Worm (Caenorhabditis elegans): Measurements from ENCODE around the gene T05H4.4.

The T05H4.4 gene

ce11 chrV:6413057-6413456 is 25.6 kb upstream of the T05H4.4 start (continued):
- TF ChIP-seq tlf-1 (GFP tag; optimal IDR thresholded peaks at IDR 0.05) (no peak), nhr-120 (GFP tag; IDR thresholded peaks at IDR 0.05) (no peak), B0336.3 (GFP tag; IDR thresholded peaks at IDR 0.05) (no peak), zim-3 (tag; optimal IDR thresholded peaks at IDR 0.05) (no peak), lin-54 (GFP tag; optimal IDR thresholded peaks at IDR 0.05) (no peak), F23B12.7 (tag; optimal IDR thresholded peaks at IDR 0.05; ENCODE audit: insufficient read depth) (no peak), nhr-80 (tag; optimal IDR thresholded peaks at IDR 0.05) (peak; percentile 96), ets-4 (GFP tag; optimal IDR thresholded peaks at IDR 0.05) (peak; percentile 94), akir-1 (GFP tag; optimal IDR thresholded peaks at IDR 0.05) (no peak), nfya-1 (tag; optimal IDR thresholded peaks at IDR 0.05; ENCODE audit: borderline replicate concordance, insufficient read depth) (no peak), dox-1 (GFP tag; IDR thresholded peaks at IDR 0.05) (peak; percentile 51; the same call in 1 of the 2 replicates), let-607 (tag; optimal IDR thresholded peaks at IDR 0.05) (peak; percentile 78 to 82), pbrm-1 (GFP tag; IDR thresholded peaks at IDR 0.05) (no peak), T26A5.8 (tag; optimal IDR thresholded peaks at IDR 0.05) (no peak), sea-2 (GFP tag; IDR thresholded peaks at IDR 0.05) (no peak), rcor-1 (GFP tag; IDR thresholded peaks at IDR 0.05) (no peak), snpc-1.3 (tag; optimal IDR thresholded peaks at IDR 0.05; ENCODE audit: insufficient read depth) (no peak)

ce11 chrV:6414469-6414868 is 24.2 kb upstream of the T05H4.4 start:
- TF ChIP-seq nhr-120 (GFP tag; IDR thresholded peaks at IDR 0.05) (no peak), nhr-80 (tag; optimal IDR thresholded peaks at IDR 0.05) (peak; percentile 53)

ce11 chrV:6414985-6415384 is 23.7 kb upstream of the T05H4.4 start, which contains the start of gene cht-6:
Gene cht-6, plus strand, starts transcription at chrV:6414993.
- no peak for TF ChIP-seq ZK185.1 (tag; optimal IDR thresholded peaks at IDR 0.05; ENCODE audit: poor library complexity, severe bottlenecking)
- no peak for TF ChIP-seq Y53G8AR.9 (GFP tag; conservative IDR thresholded peaks at IDR 0.05)
- TF ChIP-seq bed-1 (GFP tag; IDR thresholded peaks at IDR 0.05): no peak
- no peak for TF ChIP-seq let-526 (GFP tag; IDR thresholded peaks at IDR 0.05)
- no peak for TF ChIP-seq aptf-2 (GFP tag; conservative IDR thresholded peaks at IDR 0.05)

ce11 chrV:6424055-6424454 is 14.6 kb upstream of the T05H4.4 start, which contains the start of gene urb-1:
Gene urb-1, minus strand, starts transcription at chrV:6424155.
- TF ChIP-seq Y95B8A.8 (GFP tag; IDR thresholded peaks at IDR 0.05) (no peak), bed-2 (GFP tag; IDR thresholded peaks at IDR 0.05) (no peak), ama-1 (optimal IDR thresholded peaks at IDR 0.05) (no peak), ama-1 (GFP tag; optimal IDR thresholded peaks at IDR 0.05) (peak in 1 of 2 experiments; percentile 19), ceh-27 (GFP tag; optimal IDR thresholded peaks at IDR 0.05) (no peak)

ce11 chrV:6425927-6426326 is 12.8 kb upstream of the T05H4.4 start, which contains the start of gene T05H4.11:
Gene T05H4.11, minus strand, starts transcription at chrV:6426261.
- no peak for TF ChIP-seq madf-6 (GFP tag; IDR thresholded peaks at IDR 0.05)
- TF ChIP-seq tbx-9 (tag; optimal IDR thresholded peaks at IDR 0.05; ENCODE audit: borderline replicate concordance): no peak
- TF ChIP-seq cebp-1 (GFP tag; IDR thresholded peaks at IDR 0.05): no peak
- TF ChIP-seq cebp-1 (tag; optimal IDR thresholded peaks at IDR 0.05): peak; percentile 20
- no peak for TF ChIP-seq nhr-27 (tag; optimal IDR thresholded peaks at IDR 0.05)
- TF ChIP-seq madf-8 (GFP tag; conservative IDR thresholded peaks at IDR 0.05): 0 out of 2 replicates have a peak, but pooled peaks have one; percentile 8
- no peak for TF ChIP-seq hlh-26 (GFP tag; conservative IDR thresholded peaks at IDR 0.05)
- TF ChIP-seq nfyb-1 (GFP tag; IDR thresholded peaks at IDR 0.05): 0 out of 2 replicates have a peak, but pooled peaks have one; percentile 15
- no peak for TF ChIP-seq madf-10 (tag; optimal IDR thresholded peaks at IDR 0.05)
- no peak for TF ChIP-seq ztf-25 (GFP tag; IDR thresholded peaks at IDR 0.05)
- TF ChIP-seq somi-1 (GFP tag; optimal IDR thresholded peaks at IDR 0.05): no peak
- TF ChIP-seq mcd-1 (GFP tag; IDR thresholded peaks at IDR 0.05): 0 out of 2 replicates have a peak, but pooled peaks have one; percentile 29
- TF ChIP-seq snpc-3.4 (tag; optimal IDR thresholded peaks at IDR 0.05): peak; percentile 0
- TF ChIP-seq nhr-80 (tag; optimal IDR thresholded peaks at IDR 0.05): peak; percentile 16
- no peak for TF ChIP-seq F57C9.4 (tag; optimal IDR thresholded peaks at IDR 0.05)
- peak in 1 of 2 experiments; percentile 7 for TF ChIP-seq rec-8 (tag; optimal IDR thresholded peaks at IDR 0.05)
- TF ChIP-seq lin-54 (GFP tag; optimal IDR thresholded peaks at IDR 0.05): no peak

All from whole organism, young adult.